Worm (Caenorhabditis elegans) whole organism, L4/young adult: Measurements from ENCODE around the gene twk-44.

ENCODE experiments used
- W03F9.2 ChIP-seq: fragments of 150-350 bp; optimal IDR thresholded peaks from 2 replicates; lab custom pipeline; 2014; ENCODE audit warnings: missing biosample characterization, missing genetic modification characterization
- dao-5 ChIP-seq: sonication (generic microtip); optimal IDR thresholded peaks from 2 replicates; lab custom pipeline; 2016; ENCODE audit warnings: missing genotype, missing genetic modification characterization, moderate library complexity, missing compliant biosample characterization
- him-1 ChIP-seq: sonication (generic microtip); optimal IDR thresholded peaks from 2 replicates; lab custom pipeline; 2016; ENCODE audit warnings: missing genotype, missing genetic modification reagents, missing genetic modification characterization, missing compliant biosample characterization

- TF ChIP-seq him-1 (no peak), W03F9.2 (tag; lab: Kevin White, UChicago) (no peak), dao-5 (tag; lab: Kevin White, UChicago) (no peak)
Observed at ce11 chrX:11600488-11601106, 26.3 kb downstream of the twk-44 start.
